Worm (Caenorhabditis elegans) whole organism, young adult: ENCODE results near the gene msrp-4.
A peak's percentile ranks its signal among the peaks of the same experiment; 100 is the strongest.

Experiments used
- B0035.1 ChIP-seq: sonication (generic microtip); optimal IDR thresholded peaks from 2 replicates; lab custom pipeline; 2016; ENCODE audit warnings: missing genetic modification characterization, mild to moderate bottlenecking, missing compliant biosample characterization, missing genotype, missing genetic modification reagents
- B0261.1 ChIP-seq: sonication (generic microtip); optimal IDR thresholded peaks from 2 replicates; lab custom pipeline; 2016; ENCODE audit warnings: mild to moderate bottlenecking, missing genetic modification characterization, moderate library complexity, missing compliant biosample characterization
- F22D6.2 ChIP-seq: sonication (generic microtip); optimal IDR thresholded peaks from 2 replicates; lab custom pipeline; 2016; ENCODE audit warnings: mild to moderate bottlenecking, missing genetic modification characterization, missing compliant biosample characterization
- F23B12.7 ChIP-seq: sonication (generic microtip); optimal IDR thresholded peaks from 2 replicates; lab custom pipeline; 2017; ENCODE audit warnings: missing genetic modification characterization, mild to moderate bottlenecking, missing compliant biosample characterization, antibody characterized with exemption, moderate library complexity; ENCODE audit not compliant: insufficient read depth
- F33H1.4 ChIP-seq: fragments of 200-800 bp; sonication (Bioruptor generic); IDR thresholded peaks from 2 replicates; pipeline ENCODE4 v1.3.6; 2022; ENCODE audit warnings: missing genetic modification reagents, missing genetic modification characterization, missing compliant biosample characterization
- F37B4.10 ChIP-seq: fragments of 200-800 bp; sonication (Bioruptor generic); IDR thresholded peaks from 2 replicates; pipeline ENCODE4 v1.3.6; 2022; ENCODE audit warnings: missing genetic modification characterization, missing compliant biosample characterization
- F39B2.1 ChIP-seq: fragments of 200-800 bp; sonication (Bioruptor generic); IDR thresholded peaks from 2 replicates; pipeline ENCODE4 v1.3.6; 2022; ENCODE audit warnings: missing genetic modification reagents, missing genetic modification characterization, missing compliant biosample characterization
- F49E8.2 ChIP-seq: sonication (generic microtip); optimal IDR thresholded peaks from 3 replicates; lab custom pipeline; 2017; ENCODE audit warnings: missing genetic modification characterization, mild to moderate bottlenecking, missing compliant biosample characterization, antibody characterized with exemption, moderate library complexity; ENCODE audit not compliant: insufficient read depth
- F55B11.4 ChIP-seq: sonication (generic microtip); optimal IDR thresholded peaks from 2 replicates; lab custom pipeline; 2016; ENCODE audit warnings: missing compliant biosample characterization, missing genetic modification characterization, borderline replicate concordance; ENCODE audit not compliant: insufficient read depth
- K11D2.4 ChIP-seq: fragments of 200-800 bp; sonication (Bioruptor generic); IDR thresholded peaks from 2 replicates; pipeline ENCODE4 v1.3.6; 2022; ENCODE audit warnings: missing genetic modification reagents, missing genetic modification characterization, missing compliant biosample characterization
- Y56A3A.18 ChIP-seq: fragments of 200-800 bp; sonication (Bioruptor generic); IDR thresholded peaks from 2 replicates; pipeline ENCODE4 v1.3.6; 2022; ENCODE audit warnings: missing genetic modification reagents, missing genetic modification characterization, missing compliant biosample characterization
- Y67H2A.10 ChIP-seq: fragments of 200-800 bp; sonication (Bioruptor generic); conservative IDR thresholded peaks from 2 replicates; pipeline ENCODE4 v1.3.6; 2022; ENCODE audit warnings: missing genetic modification reagents, missing genetic modification characterization, missing compliant biosample characterization
- Y79H2A.3 ChIP-seq: fragments of 200-800 bp; sonication (Bioruptor generic); conservative IDR thresholded peaks from 2 replicates; pipeline ENCODE4 v1.3.6; 2022; ENCODE audit warnings: missing genetic modification reagents, missing genetic modification characterization, missing compliant biosample characterization
- Y95B8A.8 ChIP-seq: fragments of 200-800 bp; sonication (Bioruptor generic); IDR thresholded peaks from 2 replicates; pipeline ENCODE4 v1.3.6; 2022; ENCODE audit warnings: missing genetic modification reagents, missing genetic modification characterization, missing compliant biosample characterization
- athp-1 ChIP-seq: sonication (generic microtip); optimal IDR thresholded peaks from 2 replicates; lab custom pipeline; 2017; ENCODE audit warnings: mild to moderate bottlenecking, missing genetic modification characterization, missing compliant biosample characterization
- attf-5 ChIP-seq: fragments of 200-800 bp; sonication (Bioruptor generic); optimal IDR thresholded peaks from 2 replicates; lab custom pipeline; 2018; ENCODE audit warnings: mild to moderate bottlenecking, missing genetic modification characterization, missing compliant biosample characterization
- attf-6 ChIP-seq: fragments of 200-800 bp; sonication (Bioruptor generic); IDR thresholded peaks from 2 replicates; pipeline ENCODE4 v1.3.6; 2022; ENCODE audit warnings: missing genetic modification reagents, missing genetic modification characterization, missing compliant biosample characterization
- bed-1 ChIP-seq: fragments of 200-800 bp; sonication (Bioruptor generic); IDR thresholded peaks from 2 replicates; pipeline ENCODE4 v1.3.6; 2022; ENCODE audit warnings: missing genetic modification reagents, missing genetic modification characterization, missing compliant biosample characterization
- ccch-3 ChIP-seq: fragments of 200-800 bp; sonication (Bioruptor generic); optimal IDR thresholded peaks from 2 replicates; lab custom pipeline; 2018; ENCODE audit warnings: mild to moderate bottlenecking, missing genetic modification characterization, missing compliant biosample characterization
- ceh-100 ChIP-seq: fragments of 200-800 bp; sonication (Bioruptor generic); IDR thresholded peaks from 2 replicates; pipeline ENCODE4 v1.3.6; 2022; ENCODE audit warnings: missing genetic modification reagents, missing genetic modification characterization, missing compliant biosample characterization
- ceh-27 ChIP-seq: fragments of 200-800 bp; sonication (Bioruptor generic); optimal IDR thresholded peaks from 2 replicates; lab custom pipeline; 2018; ENCODE audit warnings: mild to moderate bottlenecking, missing genetic modification characterization, moderate library complexity, missing compliant biosample characterization
- ceh-40 ChIP-seq: fragments of 200-800 bp; sonication (Bioruptor generic); IDR thresholded peaks from 2 replicates; pipeline ENCODE4 v1.3.6; 2022; ENCODE audit warnings: missing genetic modification characterization, missing compliant biosample characterization
- chd-7 ChIP-seq: sonication (generic microtip); optimal IDR thresholded peaks from 2 replicates; lab custom pipeline; 2016; ENCODE audit warnings: mild to moderate bottlenecking, missing genetic modification characterization, moderate library complexity, missing compliant biosample characterization
- dox-1 ChIP-seq: fragments of 200-800 bp; sonication (Bioruptor generic); IDR thresholded peaks from 2 replicates; pipeline ENCODE4 v1.3.6; 2022; ENCODE audit warnings: missing genetic modification reagents, missing genetic modification characterization, missing compliant biosample characterization
- dpl-1 ChIP-seq: fragments of 150-350 bp; optimal IDR thresholded peaks from 2 replicates; lab custom pipeline; 2014; ENCODE audit warnings: missing biosample characterization, missing genetic modification reagents, missing genetic modification characterization
- ekl-4 ChIP-seq: fragments of 200-800 bp; sonication (Bioruptor generic); IDR thresholded peaks from 2 replicates; pipeline ENCODE4 v1.3.6; 2022; ENCODE audit warnings: missing genetic modification reagents, missing genetic modification characterization, missing compliant biosample characterization
- ets-4 ChIP-seq: fragments of 200-800 bp; sonication (Bioruptor generic); optimal IDR thresholded peaks from 2 replicates; lab custom pipeline; 2018; ENCODE audit warnings: mild to moderate bottlenecking, missing genetic modification characterization, missing compliant biosample characterization
- hlh-12 ChIP-seq: sonication (generic microtip); optimal IDR thresholded peaks from 2 replicates; lab custom pipeline; 2016; ENCODE audit warnings: missing genetic modification characterization, missing compliant biosample characterization
- hlh-26 ChIP-seq: fragments of 200-800 bp; sonication (Bioruptor generic); conservative IDR thresholded peaks from 2 replicates; pipeline ENCODE4 v1.3.6; 2022; ENCODE audit warnings: missing genetic modification reagents, missing genetic modification characterization, missing compliant biosample characterization
- lag-1 ChIP-seq: fragments of 200-800 bp; sonication (Bioruptor generic); IDR thresholded peaks from 2 replicates; pipeline ENCODE4 v1.3.6; 2022; ENCODE audit warnings: missing genetic modification reagents, missing genetic modification characterization, missing compliant biosample characterization
- let-607 ChIP-seq, 2 experiments: fragments of 200-800 bp in 1 of 2; sonication (Bioruptor generic) in 1 of 2; sonication (generic microtip) in 1 of 2; optimal IDR thresholded peaks; 2 replicates each; lab custom pipeline; 2016 to 2018; ENCODE audit warnings: mild to moderate bottlenecking in 2 of 2, missing compliant biosample characterization in 2 of 2, missing genetic modification characterization in 2 of 2, moderate library complexity in 2 of 2, missing genotype in 1 of 2
- lin-40 ChIP-seq: sonication (generic microtip); optimal IDR thresholded peaks from 2 replicates; lab custom pipeline; 2016; ENCODE audit warnings: missing genetic modification characterization, mild to moderate bottlenecking, missing compliant biosample characterization, missing genotype, missing genetic modification reagents
- madf-10 ChIP-seq: sonication (generic microtip); optimal IDR thresholded peaks from 2 replicates; lab custom pipeline; 2016; ENCODE audit warnings: mild to moderate bottlenecking, missing genetic modification characterization, missing compliant biosample characterization
- madf-3 ChIP-seq: fragments of 200-800 bp; sonication (Bioruptor generic); IDR thresholded peaks from 2 replicates; pipeline ENCODE4 v1.3.6; 2022; ENCODE audit warnings: missing genetic modification reagents, missing genetic modification characterization, missing compliant biosample characterization
- mxl-1 ChIP-seq: sonication (generic microtip); optimal IDR thresholded peaks from 2 replicates; lab custom pipeline; 2016; ENCODE audit warnings: missing genetic modification characterization, missing compliant biosample characterization
- pbrm-1 ChIP-seq: fragments of 200-800 bp; sonication (Bioruptor generic); IDR thresholded peaks from 2 replicates; pipeline ENCODE4 v1.3.6; 2022; ENCODE audit warnings: missing genetic modification reagents, missing genetic modification characterization, missing compliant biosample characterization
- rec-8 ChIP-seq, 2 experiments: sonication (generic microtip); optimal IDR thresholded peaks; 2 replicates each; lab custom pipeline; 2016; ENCODE audit warnings: mild to moderate bottlenecking in 2 of 2, missing genetic modification characterization in 2 of 2, missing genetic modification reagents in 2 of 2, missing genotype in 2 of 2, missing biosample characterization in 1 of 2, missing compliant biosample characterization in 1 of 2, moderate library complexity in 1 of 2
- repo-1 ChIP-seq: sonication (generic microtip); optimal IDR thresholded peaks from 2 replicates; lab custom pipeline; 2017; ENCODE audit warnings: mild to moderate bottlenecking, missing genetic modification characterization, missing compliant biosample characterization
- sdz-38 ChIP-seq: sonication (generic microtip); optimal IDR thresholded peaks from 2 replicates; lab custom pipeline; 2016; ENCODE audit warnings: missing genotype, missing genetic modification characterization, missing compliant biosample characterization
- snpc-1.1 ChIP-seq: sonication (generic microtip); optimal IDR thresholded peaks from 2 replicates; lab custom pipeline; 2017; ENCODE audit warnings: missing genetic modification characterization, mild to moderate bottlenecking, missing compliant biosample characterization, antibody characterized with exemption, moderate library complexity, missing genotype, missing genetic modification reagents; ENCODE audit not compliant: insufficient read depth
- snpc-1.3 ChIP-seq: sonication (generic microtip); optimal IDR thresholded peaks from 2 replicates; lab custom pipeline; 2017; ENCODE audit warnings: missing genetic modification characterization, mild to moderate bottlenecking, missing compliant biosample characterization, antibody characterized with exemption, moderate library complexity, missing genotype, missing genetic modification reagents; ENCODE audit not compliant: insufficient read depth
- snpc-3.4 ChIP-seq: sonication (generic microtip); optimal IDR thresholded peaks from 2 replicates; lab custom pipeline; 2017; ENCODE audit warnings: missing genetic modification characterization, mild to moderate bottlenecking, missing compliant biosample characterization, antibody characterized with exemption, moderate library complexity, missing genotype, missing genetic modification reagents
- tbp1 ChIP-seq: fragments of 200-800 bp; sonication (Bioruptor generic); optimal IDR thresholded peaks from 2 replicates; lab custom pipeline; 2018; ENCODE audit warnings: mild to moderate bottlenecking, missing genetic modification characterization, missing compliant biosample characterization
- tlf-1 ChIP-seq: fragments of 200-800 bp; sonication (Bioruptor generic); optimal IDR thresholded peaks from 2 replicates; lab custom pipeline; 2018; ENCODE audit warnings: mild to moderate bottlenecking, missing genetic modification characterization, missing compliant biosample characterization
- ztf-3 ChIP-seq: fragments of 200-800 bp; sonication (Bioruptor generic); optimal IDR thresholded peaks from 2 replicates; lab custom pipeline; 2018; ENCODE audit warnings: mild to moderate bottlenecking, missing genetic modification characterization, missing compliant biosample characterization

The msrp-4 gene

ce11 chrII:848519-848918 lies 25.9 kb upstream of the msrp-4 start, which contains the start of the genes acdh-9 and F28A10.13 (continued):
- TF ChIP-seq hlh-26 (GFP tag; lab: Robert Waterston, UW) (no peak), B0035.1 (tag; lab: Kevin White, UChicago) (no peak), ceh-40 (no peak), sdz-38 (no peak), dox-1 (GFP tag; lab: Robert Waterston, UW) (no peak), F23B12.7 (tag; lab: Kevin White, UChicago) (no peak), tbp1 (peak; percentile 35), pbrm-1 (no peak), mxl-1 (tag; lab: Kevin White, UChicago) (no peak), madf-10 (no peak), rec-8 (tag; optimal IDR thresholded peaks at IDR 0.05; lab: Kevin White, UChicago) (no peak), ztf-3 (GFP tag; lab: Kevin White, UChicago) (no peak), ceh-100 (GFP tag; lab: Robert Waterston, UW) (no peak), Y56A3A.18 (GFP tag; lab: Robert Waterston, UW) (no peak), Y67H2A.10 (GFP tag; lab: Robert Waterston, UW) (no peak), ceh-27 (GFP tag; lab: Kevin White, UChicago) (peak; percentile 25), lag-1 (no peak), B0261.1 (tag; lab: Kevin White, UChicago) (no peak), F39B2.1 (GFP tag; lab: Robert Waterston, UW) (no peak), lin-40 (tag; lab: Kevin White, UChicago) (peak; percentile 31), attf-5 (peak; percentile 57), F37B4.10 (GFP tag; lab: Robert Waterston, UW) (no peak), madf-3 (GFP tag; lab: Robert Waterston, UW) (no peak), Y79H2A.3 (GFP tag; lab: Robert Waterston, UW) (no peak), athp-1 (tag; lab: Kevin White, UChicago) (no peak), F49E8.2 (no peak), K11D2.4 (GFP tag; lab: Robert Waterston, UW) (peak; percentile 31; the same call in 1 of the 2 replicates), repo-1 (no peak), F22D6.2 (tag; lab: Kevin White, UChicago) (peak; percentile 65), F55B11.4 (tag; lab: Kevin White, UChicago) (no peak), hlh-12 (tag; lab: Kevin White, UChicago) (no peak), bed-1 (GFP tag; lab: Robert Waterston, UW) (no peak), ccch-3 (GFP tag; lab: Kevin White, UChicago) (no peak), snpc-1.1 (tag; lab: Kevin White, UChicago) (no peak), snpc-3.4 (no peak), chd-7 (no peak), F33H1.4 (no peak), snpc-1.3 (tag; lab: Kevin White, UChicago) (no peak), let-607 (tag; optimal IDR thresholded peaks at IDR 0.05; lab: Kevin White, UChicago) (no peak), ekl-4 (no peak), ets-4 (GFP tag; lab: Kevin White, UChicago) (no peak), dpl-1 (GFP tag; lab: Kevin White, UChicago) (no peak), Y95B8A.8 (GFP tag; lab: Robert Waterston, UW) (no peak), attf-6 (GFP tag; lab: Robert Waterston, UW) (no peak), tlf-1 (GFP tag; lab: Kevin White, UChicago) (peak; percentile 15)
- TF ChIP-seq, all 124 proteins: peak for 19
